Fruit fly (Drosophila melanogaster): Measurements from ENCODE around the gene CG3402.

DNA sequence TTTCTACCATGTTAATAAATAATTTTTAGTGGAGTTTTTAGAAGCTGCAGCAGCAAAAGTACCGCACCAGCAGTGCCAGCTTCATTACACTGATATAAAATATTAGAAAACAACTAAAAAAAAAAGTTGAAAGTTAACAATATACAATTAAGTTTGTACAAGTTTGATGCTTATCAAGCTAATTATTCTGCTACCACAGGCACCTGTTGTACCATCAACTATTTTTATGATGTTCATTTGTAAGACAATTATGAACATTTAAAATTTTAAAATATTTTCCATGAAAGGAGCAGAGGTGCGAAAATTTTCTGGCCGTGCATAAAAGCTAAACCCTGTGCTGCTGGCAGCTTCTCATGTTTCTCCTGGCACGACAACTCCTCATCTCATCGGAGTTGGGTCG is 44.3 kb downstream of the CG3402 start:
- TF ChIP-seq CTCF (optimal IDR thresholded peaks at IDR 0.05) (no peak), CG8478 (optimal IDR thresholded peaks at IDR 0.05) (no peak)

Data from S2 (cell line).